Fruit fly (Drosophila melanogaster): Measurements from ENCODE around the gene CG8870.

- TF ChIP-seq h (optimal IDR thresholded peaks at IDR 0.05) = no peak
- no peak for TF ChIP-seq psq (optimal IDR thresholded peaks at IDR 0.05)
- no peak for TF ChIP-seq insv (optimal IDR thresholded peaks at IDR 0.05)
Observed at dm6 chr3R:13385105-13385504, 5.5 kb downstream of the CG8870 start.

Data from Kc167 (cell line).